Fruit fly (Drosophila melanogaster): ENCODE results near the gene Npc2c.

The Npc2c gene

DNA sequence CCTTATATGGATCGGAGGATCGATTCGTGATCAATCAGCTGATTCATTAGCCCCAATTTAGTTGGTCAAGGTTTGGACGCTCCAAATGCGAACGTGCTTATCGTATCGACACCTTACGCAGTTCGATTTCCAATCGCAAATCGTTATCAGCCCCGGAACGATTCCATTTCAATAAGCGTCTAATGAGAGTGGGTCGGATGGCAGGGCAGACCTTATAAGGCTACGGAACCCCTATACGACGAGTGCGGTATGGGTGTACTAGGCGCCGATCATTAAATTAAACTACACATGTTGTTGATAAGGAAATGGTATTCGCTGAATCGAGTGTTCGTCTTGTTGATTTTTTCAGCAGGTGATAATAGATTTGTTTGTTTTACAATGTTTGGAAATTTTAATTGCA, 24.3 kb upstream of the Npc2c start (continued):
- TF ChIP-seq zf30C (GFP tag; optimal IDR thresholded peaks at IDR 0.05) (no peak), CG1024 (GFP tag; IDR thresholded peaks at IDR 0.05) (no peak), CG7556 (GFP tag; optimal IDR thresholded peaks at IDR 0.05) (no peak), CG8290 (GFP tag; optimal IDR thresholded peaks at IDR 0.05) (no peak), CG8290 (tag; optimal IDR thresholded peaks at IDR 0.05) (no peak), dan (GFP tag; IDR thresholded peaks at IDR 0.05) (no peak), Deaf1 (tag; optimal IDR thresholded peaks at IDR 0.05) (peak; percentile 1), CG14667 (GFP tag; IDR thresholded peaks at IDR 0.05) (no peak), CG17802 (tag; optimal IDR thresholded peaks at IDR 0.05) (no peak), Dref (GFP tag; IDR thresholded peaks at IDR 0.05) (no peak), slbo (GFP tag; IDR thresholded peaks at IDR 0.05) (no peak), CG3407 (GFP tag; optimal IDR thresholded peaks at IDR 0.05) (no peak), sd (tag; optimal IDR thresholded peaks at IDR 0.05) (peak; percentile 53)

DNA sequence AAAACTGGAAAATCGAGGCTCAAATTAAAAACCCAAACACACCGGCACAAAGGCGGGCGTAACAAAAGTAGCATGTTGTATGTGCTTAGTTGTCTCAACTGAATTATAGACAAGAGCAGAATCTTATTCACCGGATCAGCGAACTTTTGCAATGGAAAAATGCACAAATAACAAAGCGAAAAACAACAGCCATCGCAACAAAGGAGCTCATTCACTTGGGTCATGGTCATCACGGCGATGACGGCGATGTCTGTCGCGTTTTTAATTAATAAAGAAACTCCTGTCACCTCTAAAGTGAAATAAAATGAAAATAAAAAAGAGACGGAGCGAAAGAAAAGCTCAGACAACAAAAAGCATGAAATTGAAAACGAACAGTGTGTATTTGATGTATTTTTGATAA, 20.9 kb upstream of the Npc2c start:
- TF ChIP-seq tna (GFP tag; IDR thresholded peaks at IDR 0.05; ENCODE audit: partially characterized antibody) (no peak), tio (GFP tag; optimal IDR thresholded peaks at IDR 0.05) (no peak), CG7271 (tag; optimal IDR thresholded peaks at IDR 0.05) (no peak), run (tag; optimal IDR thresholded peaks at IDR 0.05) (no peak), crol (GFP tag; IDR thresholded peaks at IDR 0.05) (no peak), CG7786 (GFP tag; optimal IDR thresholded peaks at IDR 0.05) (no peak), CG10274 (GFP tag; optimal IDR thresholded peaks at IDR 0.05) (no peak), rib (GFP tag; IDR thresholded peaks at IDR 0.05) (no peak), CG6654 (GFP tag; optimal IDR thresholded peaks at IDR 0.05) (no peak), CG11398 (GFP tag; optimal IDR thresholded peaks at IDR 0.05) (no peak), chm (GFP tag; IDR thresholded peaks at IDR 0.05) (no peak), HmgZ (tag; optimal IDR thresholded peaks at IDR 0.05) (no peak), CG9932 (GFP tag; IDR thresholded peaks at IDR 0.05) (no peak), onecut (GFP tag; IDR thresholded peaks at IDR 0.05) (no peak), usp (GFP tag; optimal IDR thresholded peaks at IDR 0.05) (no peak), CG13123 (GFP tag; optimal IDR thresholded peaks at IDR 0.05) (no peak)

DNA sequence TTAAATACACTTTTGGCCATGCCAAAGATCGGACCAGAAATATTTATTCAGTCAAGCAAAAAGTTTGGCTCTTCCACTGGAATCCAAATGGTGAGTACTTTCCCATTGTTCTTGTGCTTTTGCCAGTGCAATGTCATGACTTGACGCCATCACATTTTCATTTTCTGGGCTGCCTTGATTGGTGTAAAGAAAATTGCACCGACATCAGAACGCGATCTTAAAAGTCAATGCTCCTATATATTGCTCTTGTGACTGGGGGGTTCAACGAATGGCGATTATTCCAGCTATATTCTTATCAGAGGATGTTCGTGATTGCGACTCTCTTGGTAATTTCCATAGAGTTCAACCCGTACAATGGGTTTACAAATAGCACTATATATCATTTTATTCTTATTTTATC, 19.5 kb upstream of the Npc2c start:
- TF ChIP-seq CG1832 (GFP tag; optimal IDR thresholded peaks at IDR 0.05) (no peak), Dref (GFP tag; IDR thresholded peaks at IDR 0.05) (no peak), CG13123 (GFP tag; optimal IDR thresholded peaks at IDR 0.05) (no peak), CG8359 (GFP tag; optimal IDR thresholded peaks at IDR 0.05; ENCODE audit: borderline replicate concordance) (no peak), CG32532 (GFP tag; IDR thresholded peaks at IDR 0.05) (no peak), CG9609 (GFP tag; optimal IDR thresholded peaks at IDR 0.05) (no peak), bsh (GFP tag; optimal IDR thresholded peaks at IDR 0.05) (no peak), mirr (GFP tag; optimal IDR thresholded peaks at IDR 0.05) (no peak), CG4282 (GFP tag; optimal IDR thresholded peaks at IDR 0.05) (no peak), Rx (GFP tag; IDR thresholded peaks at IDR 0.05) (no peak)

DNA sequence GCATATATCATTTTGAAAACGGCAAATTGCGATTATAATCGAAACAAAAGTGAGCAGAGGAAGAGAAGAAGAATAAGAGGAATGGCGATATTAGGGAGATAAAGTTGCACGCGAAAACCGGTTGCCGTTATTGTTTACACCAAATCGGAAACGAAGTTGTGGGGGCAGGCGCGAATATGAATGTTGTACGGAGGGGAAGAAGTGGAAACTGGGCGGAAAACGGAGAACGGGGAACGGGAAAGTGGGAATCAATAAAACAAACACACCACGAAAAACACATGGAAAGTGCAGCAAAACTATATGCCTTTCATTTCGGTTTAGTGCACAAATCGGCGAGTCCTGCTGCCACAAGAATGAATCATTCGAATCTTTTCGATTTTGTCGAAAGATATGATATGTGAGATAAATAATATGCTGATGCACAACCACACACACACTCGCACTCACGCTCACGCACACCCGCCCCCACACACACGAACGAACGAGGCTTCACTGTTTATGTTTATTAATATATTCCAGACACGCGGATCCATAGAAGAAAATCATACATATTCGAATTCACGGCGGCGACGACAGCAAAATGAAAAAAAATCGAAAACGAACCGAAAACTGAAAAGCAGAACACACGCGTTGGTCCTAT, 17.9 kb upstream of the Npc2c start:
- TF ChIP-seq nerfin-2 (GFP tag; IDR thresholded peaks at IDR 0.05; ENCODE audit: partially characterized antibody) (peak; percentile 10; the same call in 1 of the 2 replicates), cg (GFP tag; optimal IDR thresholded peaks at IDR 0.05) (peak; percentile 70), Sin3A (optimal IDR thresholded peaks at IDR 0.05) (no peak), sob (GFP tag; IDR thresholded peaks at IDR 0.05) (no peak), sr (GFP tag; IDR thresholded peaks at IDR 0.05) (peak; percentile 89), D19B (GFP tag; optimal IDR thresholded peaks at IDR 0.05) (no peak), grn (GFP tag; optimal IDR thresholded peaks at IDR 0.05) (peak; percentile 3), crol (GFP tag; IDR thresholded peaks at IDR 0.05) (peak; percentile 80), onecut (GFP tag; IDR thresholded peaks at IDR 0.05) (peak; percentile 66), tna (GFP tag; IDR thresholded peaks at IDR 0.05; ENCODE audit: partially characterized antibody) (0 out of 2 replicates have a peak, but pooled peaks have one; percentile 10)

All from whole organism, embryonic.